Fruit fly (Drosophila melanogaster): ENCODE measurements around the gene Jupiter.

DNA sequence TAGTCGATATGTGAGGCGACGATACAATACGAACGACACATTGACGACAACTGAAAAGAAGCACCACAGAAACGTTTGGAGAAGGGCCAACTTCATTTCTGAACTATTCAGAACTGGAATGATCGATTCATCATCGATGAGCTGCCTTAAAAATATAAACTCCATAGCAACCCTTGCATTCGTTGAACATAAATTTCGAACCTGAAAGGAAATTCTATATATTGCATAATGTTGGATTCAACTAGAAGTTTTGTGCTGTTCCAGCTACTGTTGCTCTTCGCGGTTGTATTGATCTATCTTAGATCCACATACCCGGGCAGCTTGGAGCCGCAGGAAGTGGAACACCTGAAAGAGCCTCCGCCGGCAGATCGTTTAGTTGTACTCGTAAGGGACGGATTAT, 41.1 kb downstream of the Jupiter start, which contains the start of the genes CG6790 and CG5342:
- TF ChIP-seq Hr96 (GFP tag; optimal IDR thresholded peaks at IDR 0.05) (no peak), CG33017 (tag; optimal IDR thresholded peaks at IDR 0.05) (no peak), cic (GFP tag; optimal IDR thresholded peaks at IDR 0.05) (no peak), ovo (GFP tag; optimal IDR thresholded peaks at IDR 0.05) (no peak)
